Fruit fly (Drosophila melanogaster): ENCODE measurements around the gene PIG-H.
A peak's percentile ranks its signal among the peaks of the same experiment; 100 is the strongest.

PIG-H gene

DNA sequence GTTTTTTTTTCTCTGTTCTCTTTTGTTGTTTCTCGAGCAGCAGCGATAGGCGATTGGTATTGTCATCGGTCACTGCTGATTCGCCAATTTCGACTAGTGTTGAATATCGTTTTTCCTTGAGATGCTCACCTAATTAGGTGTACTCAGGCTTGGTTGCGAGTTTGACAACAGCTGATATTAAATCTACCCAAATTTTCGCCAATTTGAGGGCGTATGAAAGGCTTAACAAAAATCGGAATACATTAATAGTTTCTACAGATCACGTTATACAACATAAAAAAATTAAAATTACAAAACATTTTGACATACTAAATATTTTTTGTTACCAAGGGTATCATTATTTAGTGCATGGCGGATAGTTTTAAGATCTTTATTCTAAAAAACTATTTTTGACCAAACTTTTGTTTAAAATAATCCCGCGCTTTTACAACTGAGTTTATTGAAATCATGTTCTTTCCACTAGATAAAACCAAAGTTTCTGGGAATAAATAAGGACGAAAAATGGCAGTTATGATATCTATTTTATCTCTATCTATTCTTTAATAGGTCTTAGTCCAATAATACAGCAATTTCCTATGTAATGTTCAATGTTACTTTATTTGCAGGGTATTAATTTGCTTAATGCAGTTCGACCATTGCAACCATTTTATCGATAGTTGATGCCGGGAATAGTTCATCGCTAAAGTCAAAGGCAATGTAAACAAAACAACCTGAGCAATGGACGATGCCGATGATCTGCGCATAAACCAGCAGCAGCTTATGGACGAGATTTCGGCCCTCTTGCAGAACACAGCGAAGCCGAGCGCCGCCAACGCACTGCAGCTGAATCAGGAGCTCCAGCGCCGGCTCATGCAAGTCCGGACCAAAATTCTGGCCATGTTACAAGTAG, 13.7 kb downstream of the PIG-H start, which contains the start of the genes CG10435 and Pbp95 (continued):
- TF ChIP-seq CHES-1-like (GFP tag; optimal IDR thresholded peaks at IDR 0.05) (peak; percentile 60), CG1024 (GFP tag; IDR thresholded peaks at IDR 0.05) (0 out of 2 replicates have a peak, but pooled peaks have one; percentile 39), tx (GFP tag; optimal IDR thresholded peaks at IDR 0.05) (peak; percentile 32), chm (GFP tag; IDR thresholded peaks at IDR 0.05) (0 out of 2 replicates have a peak, but pooled peaks have one; percentile 39), MBD-R2 (GFP tag; IDR thresholded peaks at IDR 0.05) (peak; percentile 79), Dll (GFP tag; IDR thresholded peaks at IDR 0.05; ENCODE audit: partially characterized antibody) (peak; percentile 80), al (GFP tag; IDR thresholded peaks at IDR 0.05) (peak; percentile 53), CG12104 (GFP tag; optimal IDR thresholded peaks at IDR 0.05) (peak; percentile 8), CG14710 (tag; optimal IDR thresholded peaks at IDR 0.05) (peak; percentile 48), PHDP (tag; optimal IDR thresholded peaks at IDR 0.05) (no peak), CG13296 (GFP tag; optimal IDR thresholded peaks at IDR 0.05) (no peak), B-H1 (GFP tag; IDR thresholded peaks at IDR 0.05) (peak; percentile 37; the same call in 2 of the 3 replicates), CG10979 (tag; optimal IDR thresholded peaks at IDR 0.05) (peak; percentile 18), CG11456 (GFP tag; IDR thresholded peaks at IDR 0.05) (peak; percentile 66), CG34376 (GFP tag; optimal IDR thresholded peaks at IDR 0.05) (no peak), CG4820 (GFP tag; optimal IDR thresholded peaks at IDR 0.05) (peak; percentile 27), CG18011 (GFP tag; optimal IDR thresholded peaks at IDR 0.05) (peak; percentile 13), CG9932 (GFP tag; IDR thresholded peaks at IDR 0.05) (peak; percentile 79), CG15011 (GFP tag; optimal IDR thresholded peaks at IDR 0.05) (no peak), Gsc (GFP tag; IDR thresholded peaks at IDR 0.05) (no peak), Hr78 (GFP tag; optimal IDR thresholded peaks at IDR 0.05) (no peak), Scr (GFP tag; IDR thresholded peaks at IDR 0.05; ENCODE audit: partially characterized antibody) (peak; percentile 72), Lhr (GFP tag; optimal IDR thresholded peaks at IDR 0.05) (no peak), tll (GFP tag; optimal IDR thresholded peaks at IDR 0.05) (peak in 1 of 2 experiments; percentile 98), CG16813 (GFP tag; IDR thresholded peaks at IDR 0.05; ENCODE audit: partially characterized antibody) (peak; percentile 61), Hmx (GFP tag; optimal IDR thresholded peaks at IDR 0.05) (peak; percentile 39), sc (optimal IDR thresholded peaks at IDR 0.05) (no peak), sc (GFP tag; optimal IDR thresholded peaks at IDR 0.05) (no peak), Dad (GFP tag; optimal IDR thresholded peaks at IDR 0.05) (peak; percentile 46), sna (GFP tag; IDR thresholded peaks at IDR 0.05; ENCODE audit: partially characterized antibody) (peak; percentile 57), insv (GFP tag; optimal IDR thresholded peaks at IDR 0.05) (peak in 1 of 2 experiments; percentile 32), CG10321 (GFP tag; IDR thresholded peaks at IDR 0.05) (no peak), slou (GFP tag; optimal IDR thresholded peaks at IDR 0.05) (no peak), pan (optimal IDR thresholded peaks at IDR 0.05) (no peak), pan (GFP tag; optimal IDR thresholded peaks at IDR 0.05 in 1 of 2, IDR thresholded peaks at IDR 0.05 in 1 of 2) (peak in 1 of 2 experiments; percentile 44), CG6854 (GFP tag; optimal IDR thresholded peaks at IDR 0.05) (no peak), CG34422 (GFP tag; IDR thresholded peaks at IDR 0.05) (peak; percentile 57), stc (GFP tag; IDR thresholded peaks at IDR 0.05) (0 out of 2 replicates have a peak, but pooled peaks have one; percentile 38), CG6791 (GFP tag; IDR thresholded peaks at IDR 0.05; ENCODE audit: partially characterized antibody) (peak; percentile 72), CG1792 (GFP tag; optimal IDR thresholded peaks at IDR 0.05) (no peak), fu2 (GFP tag; optimal IDR thresholded peaks at IDR 0.05) (peak; percentile 40), ERR (GFP tag; optimal IDR thresholded peaks at IDR 0.05) (no peak), HmgD (GFP tag; optimal IDR thresholded peaks at IDR 0.05) (no peak), toy (GFP tag; IDR thresholded peaks at IDR 0.05) (0 out of 2 replicates have a peak, but pooled peaks have one; percentile 38), aop (GFP tag; IDR thresholded peaks at IDR 0.05) (no peak), CG18476 (GFP tag; optimal IDR thresholded peaks at IDR 0.05) (peak; percentile 39), jumu (GFP tag; optimal IDR thresholded peaks at IDR 0.05) (no peak), CG1602 (GFP tag; optimal IDR thresholded peaks at IDR 0.05) (peak; percentile 5)

Measured in whole organism, embryonic.